In genomic region chrX:11299642-11300307, ce11 we compare ENCODE assay signal across 3 worm cellular contexts.
TF ChIP-seq lines count a peak whose summit lies in the region.

Gene snrp-40.1, minus strand, starts transcription at chrX:11299784.
Gene F08G12.3, plus strand, starts transcription at chrX:11300257.

TF ChIP-seq in whole organism, L1 larva, 84 proteins besides CTCF, POLR2A, EP300 and RAD21 (continued from another document and continues in another):
- TF ChIP-seq irx-1 (tag; optimal IDR thresholded peaks at IDR 0.05; lab: Kevin White, UChicago) = no peak
- no peak for TF ChIP-seq aly-2 (tag; optimal IDR thresholded peaks at IDR 0.05; lab: Kevin White, UChicago)
- peak; percentile 99 for TF ChIP-seq lin-14 (GFP tag; optimal IDR thresholded peaks at IDR 0.05; lab: Kevin White, UChicago)
- TF ChIP-seq grh-1 (GFP tag; IDR thresholded peaks at IDR 0.05; lab: Robert Waterston, UW) = no peak
- TF ChIP-seq ces-1 (GFP tag; optimal IDR thresholded peaks at IDR 0.05; lab: Kevin White, UChicago) = no peak
- TF ChIP-seq lin-13 (GFP tag; optimal IDR thresholded peaks at IDR 0.05; lab: Kevin White, UChicago) = peak; percentile 75
- peak; percentile 86 for TF ChIP-seq snu-23 (GFP tag; optimal IDR thresholded peaks at IDR 0.05; lab: Kevin White, UChicago)
- TF ChIP-seq elt-3 (tag; optimal IDR thresholded peaks at IDR 0.05; lab: Kevin White, UChicago) = peak in 1 of 6 experiments; percentile 24
- peak; percentile 33 for TF ChIP-seq ztf-4 (tag; optimal IDR thresholded peaks at IDR 0.05; lab: Kevin White, UChicago)
- TF ChIP-seq skn-1 (tag; optimal IDR thresholded peaks at IDR 0.05; lab: Kevin White, UChicago) = peak; percentile 83
- TF ChIP-seq nhr-237 (tag; optimal IDR thresholded peaks at IDR 0.05; lab: Kevin White, UChicago) = peak; percentile 12
- peak; percentile 79 for TF ChIP-seq tbx-2 (tag; optimal IDR thresholded peaks at IDR 0.05; lab: Kevin White, UChicago)
- TF ChIP-seq snpc-4 (tag; optimal IDR thresholded peaks at IDR 0.05; lab: Kevin White, UChicago) = peak; percentile 63
- peak; percentile 87 for TF ChIP-seq nhr-71 (tag; optimal IDR thresholded peaks at IDR 0.05; lab: Kevin White, UChicago)
- TF ChIP-seq blmp-1 (tag; optimal IDR thresholded peaks at IDR 0.05; lab: Kevin White, UChicago) = no peak
- no peak for TF ChIP-seq C04F5.9 (tag; optimal IDR thresholded peaks at IDR 0.05; lab: Kevin White, UChicago)
- peak; percentile 10 for TF ChIP-seq sox-4 (tag; optimal IDR thresholded peaks at IDR 0.05; lab: Kevin White, UChicago)
- TF ChIP-seq efl-1 (optimal IDR thresholded peaks at IDR 0.05; lab: Kevin White, UChicago) = peak; percentile 53 to 69
- peak; percentile 28 to 91 for TF ChIP-seq efl-1 (GFP tag; optimal IDR thresholded peaks at IDR 0.05 in 1 of 2; lab: Kevin White, UChicago)
- TF ChIP-seq unc-98 (GFP tag; IDR thresholded peaks at IDR 0.05; lab: Robert Waterston, UW) = no peak
- TF ChIP-seq ceh-90 (tag; optimal IDR thresholded peaks at IDR 0.05; lab: Kevin White, UChicago) = no peak
- TF ChIP-seq egl-27 (tag; optimal IDR thresholded peaks at IDR 0.05; lab: Kevin White, UChicago) = no peak
- no peak for TF ChIP-seq mef-2 (tag; optimal IDR thresholded peaks at IDR 0.05; lab: Kevin White, UChicago)
- TF ChIP-seq ceh-8 (GFP tag; optimal IDR thresholded peaks at IDR 0.05; lab: Kevin White, UChicago) = peak; percentile 42
- TF ChIP-seq zip-4 (GFP tag; optimal IDR thresholded peaks at IDR 0.05; lab: Kevin White, UChicago) = no peak
- TF ChIP-seq nhr-85 (tag; lab: Kevin White, UChicago) = peak; percentile 38
- peak; percentile 80 for TF ChIP-seq swsn-7 (tag; optimal IDR thresholded peaks at IDR 0.05; lab: Kevin White, UChicago)
- TF ChIP-seq mep-1 (tag; optimal IDR thresholded peaks at IDR 0.05; lab: Kevin White, UChicago) = peak; percentile 87
- peak; percentile 67 for TF ChIP-seq egl-13 (tag; optimal IDR thresholded peaks at IDR 0.05; lab: Kevin White, UChicago)
- TF ChIP-seq unc-62 (GFP tag; optimal IDR thresholded peaks at IDR 0.05; lab: Kevin White, UChicago) = no peak
- peak in 1 of 2 experiments; percentile 86 for TF ChIP-seq mdl-1 (tag; optimal IDR thresholded peaks at IDR 0.05; lab: Kevin White, UChicago)
- no peak for TF ChIP-seq vab-15 (tag; optimal IDR thresholded peaks at IDR 0.05; lab: Kevin White, UChicago)
- peak; percentile 48 for TF ChIP-seq fos-1 (tag; optimal IDR thresholded peaks at IDR 0.05; lab: Kevin White, UChicago)
- TF ChIP-seq lir-3 (tag; optimal IDR thresholded peaks at IDR 0.05; lab: Kevin White, UChicago; ENCODE audit: poor library complexity) = peak; percentile 36
- peak; percentile 46 to 84 for TF ChIP-seq lsy-2 (tag; optimal IDR thresholded peaks at IDR 0.05; lab: Kevin White, UChicago)
- TF ChIP-seq fkh-4 (tag; optimal IDR thresholded peaks at IDR 0.05; lab: Kevin White, UChicago; ENCODE audit: borderline replicate concordance) = no peak
- no peak for TF ChIP-seq mab-9 (GFP tag; IDR thresholded peaks at IDR 0.05; lab: Robert Waterston, UW)
- TF ChIP-seq dsc-1 (tag; optimal IDR thresholded peaks at IDR 0.05; lab: Kevin White, UChicago) = peak; percentile 70
- TF ChIP-seq lin-15B (tag; optimal IDR thresholded peaks at IDR 0.05; lab: Kevin White, UChicago) = peak; percentile 52
- TF ChIP-seq nhr-84 (tag; optimal IDR thresholded peaks at IDR 0.05; lab: Kevin White, UChicago) = no peak
- peak; percentile 83 for TF ChIP-seq pag-3 (tag; optimal IDR thresholded peaks at IDR 0.05; lab: Kevin White, UChicago; ENCODE audit: borderline replicate concordance, insufficient read depth)
- TF ChIP-seq isw-1 (GFP tag; IDR thresholded peaks at IDR 0.05; lab: Robert Waterston, UW) = peak; percentile 55
- TF ChIP-seq sptf-1 (tag; optimal IDR thresholded peaks at IDR 0.05; lab: Kevin White, UChicago) = no peak
- TF ChIP-seq nhr-19 (GFP tag; conservative IDR thresholded peaks at IDR 0.05; lab: Robert Waterston, UW) = peak; percentile 74

TF ChIP-seq in whole organism, L3 larva, 47 proteins besides CTCF, POLR2A, EP300 and RAD21 (continued from another document):
- TF ChIP-seq pqm-1 (tag; optimal IDR thresholded peaks at IDR 0.05; lab: Kevin White, UChicago) (peak; percentile 71), mml-1 (tag; optimal IDR thresholded peaks at IDR 0.05; lab: Kevin White, UChicago) (no peak), nhr-23 (tag; optimal IDR thresholded peaks at IDR 0.05; lab: Kevin White, UChicago) (peak; percentile 68), nhr-25 (tag; optimal IDR thresholded peaks at IDR 0.05; lab: Kevin White, UChicago) (peak; percentile 89), elt-2 (tag; optimal IDR thresholded peaks at IDR 0.05; lab: Kevin White, UChicago) (peak; percentile 81), daf-12 (tag; optimal IDR thresholded peaks at IDR 0.05; lab: Kevin White, UChicago) (no peak), nfya-1 (tag; optimal IDR thresholded peaks at IDR 0.05; lab: Kevin White, UChicago; ENCODE audit: insufficient read depth) (peak; percentile 87), nhr-43 (tag; optimal IDR thresholded peaks at IDR 0.05; lab: Kevin White, UChicago; ENCODE audit: poor library complexity, severe bottlenecking) (peak; percentile 40), fkh-10 (GFP tag; optimal IDR thresholded peaks at IDR 0.05; lab: Kevin White, UChicago) (peak; percentile 12), mdl-1 (tag; optimal IDR thresholded peaks at IDR 0.05; lab: Kevin White, UChicago) (peak; percentile 36)

TF ChIP-seq in whole organism, young adult, 124 proteins besides CTCF, POLR2A, EP300 and RAD21 (continued from another document):
- TF ChIP-seq dox-1 (GFP tag; IDR thresholded peaks at IDR 0.05; lab: Robert Waterston, UW) (peak; percentile 91), hlh-12 (tag; optimal IDR thresholded peaks at IDR 0.05; lab: Kevin White, UChicago) (no peak), rec-8 (tag; optimal IDR thresholded peaks at IDR 0.05; lab: Kevin White, UChicago) (no peak), C06A6.2 (GFP tag; conservative IDR thresholded peaks at IDR 0.05; lab: Robert Waterston, UW) (no peak), tlf-1 (GFP tag; optimal IDR thresholded peaks at IDR 0.05; lab: Kevin White, UChicago) (no peak), pbrm-1 (GFP tag; IDR thresholded peaks at IDR 0.05; lab: Robert Waterston, UW) (peak; percentile 80), cebp-2 (GFP tag; IDR thresholded peaks at IDR 0.05; lab: Robert Waterston, UW) (no peak), pha-4 (tag; optimal IDR thresholded peaks at IDR 0.05; lab: Kevin White, UChicago) (no peak), madf-8 (GFP tag; conservative IDR thresholded peaks at IDR 0.05; lab: Robert Waterston, UW) (no peak), ccch-3 (GFP tag; optimal IDR thresholded peaks at IDR 0.05; lab: Kevin White, UChicago) (no peak), ceh-100 (GFP tag; IDR thresholded peaks at IDR 0.05; lab: Robert Waterston, UW) (no peak), hrde-1 (tag; optimal IDR thresholded peaks at IDR 0.05; lab: Kevin White, UChicago; ENCODE audit: borderline replicate concordance) (no peak), sea-2 (GFP tag; IDR thresholded peaks at IDR 0.05; lab: Robert Waterston, UW) (no peak), nfyb-1 (GFP tag; IDR thresholded peaks at IDR 0.05; lab: Robert Waterston, UW) (0 out of 2 replicates have a peak, but pooled peaks have one; percentile 57), madf-6 (GFP tag; IDR thresholded peaks at IDR 0.05; lab: Robert Waterston, UW) (peak; percentile 26; the same call in 1 of the 2 replicates), athp-1 (tag; optimal IDR thresholded peaks at IDR 0.05; lab: Kevin White, UChicago) (no peak), F33H1.4 (GFP tag; IDR thresholded peaks at IDR 0.05; lab: Robert Waterston, UW) (no peak), aptf-2 (GFP tag; conservative IDR thresholded peaks at IDR 0.05; lab: Robert Waterston, UW) (no peak), T26A5.8 (tag; optimal IDR thresholded peaks at IDR 0.05; lab: Kevin White, UChicago) (no peak), ceh-40 (GFP tag; IDR thresholded peaks at IDR 0.05; lab: Robert Waterston, UW) (no peak), tbp1 (GFP tag; optimal IDR thresholded peaks at IDR 0.05; lab: Kevin White, UChicago) (no peak), dpff-1 (tag; optimal IDR thresholded peaks at IDR 0.05; lab: Kevin White, UChicago) (no peak), B0336.3 (GFP tag; IDR thresholded peaks at IDR 0.05; lab: Robert Waterston, UW) (peak; percentile 46; the same call in 1 of the 2 replicates), somi-1 (GFP tag; optimal IDR thresholded peaks at IDR 0.05; lab: Kevin White, UChicago) (no peak), attf-3 (GFP tag; conservative IDR thresholded peaks at IDR 0.05; lab: Robert Waterston, UW) (no peak), sdz-38 (tag; optimal IDR thresholded peaks at IDR 0.05; lab: Kevin White, UChicago) (no peak), F37B4.10 (GFP tag; IDR thresholded peaks at IDR 0.05; lab: Robert Waterston, UW) (no peak), let-607 (tag; optimal IDR thresholded peaks at IDR 0.05; lab: Kevin White, UChicago) (peak; percentile 71 to 76), hsf-1 (GFP tag; IDR thresholded peaks at IDR 0.05; lab: Robert Waterston, UW) (no peak), K12H6.12 (tag; optimal IDR thresholded peaks at IDR 0.05; lab: Kevin White, UChicago) (peak; percentile 84), rpc-1 (optimal IDR thresholded peaks at IDR 0.05; lab: Kevin White, UChicago) (no peak), rpc-1 (tag; optimal IDR thresholded peaks at IDR 0.05; lab: Kevin White, UChicago) (no peak), B0261.1 (tag; optimal IDR thresholded peaks at IDR 0.05; lab: Kevin White, UChicago) (no peak), D2030.7 (GFP tag; IDR thresholded peaks at IDR 0.05; lab: Robert Waterston, UW) (no peak), F22D6.2 (tag; optimal IDR thresholded peaks at IDR 0.05; lab: Kevin White, UChicago) (no peak), ceh-91 (GFP tag; IDR thresholded peaks at IDR 0.05; lab: Robert Waterston, UW) (no peak), repo-1 (tag; optimal IDR thresholded peaks at IDR 0.05; lab: Kevin White, UChicago) (no peak), fkh-3 (tag; optimal IDR thresholded peaks at IDR 0.05; lab: Kevin White, UChicago) (no peak), chd-7 (tag; optimal IDR thresholded peaks at IDR 0.05; lab: Kevin White, UChicago) (peak; percentile 71), ama-1 (optimal IDR thresholded peaks at IDR 0.05; lab: Kevin White, UChicago) (no peak), ama-1 (GFP tag; optimal IDR thresholded peaks at IDR 0.05; lab: Kevin White, UChicago) (no peak), F57C9.4 (tag; optimal IDR thresholded peaks at IDR 0.05; lab: Kevin White, UChicago) (no peak), ekl-4 (GFP tag; IDR thresholded peaks at IDR 0.05; lab: Robert Waterston, UW) (no peak), nfya-1 (tag; optimal IDR thresholded peaks at IDR 0.05; lab: Kevin White, UChicago; ENCODE audit: borderline replicate concordance, insufficient read depth) (no peak), egl-44 (GFP tag; IDR thresholded peaks at IDR 0.05; lab: Robert Waterston, UW) (peak; percentile 16; the same call in 1 of the 2 replicates), unc-62 (GFP tag; optimal IDR thresholded peaks at IDR 0.05; lab: Kevin White, UChicago) (no peak), ets-4 (GFP tag; optimal IDR thresholded peaks at IDR 0.05; lab: Kevin White, UChicago) (peak; percentile 15), nhr-179 (tag; optimal IDR thresholded peaks at IDR 0.05; lab: Kevin White, UChicago) (no peak), mxl-1 (tag; optimal IDR thresholded peaks at IDR 0.05; lab: Kevin White, UChicago) (no peak), F55B11.4 (tag; optimal IDR thresholded peaks at IDR 0.05; lab: Kevin White, UChicago; ENCODE audit: borderline replicate concordance, insufficient read depth) (no peak), efl-1 (GFP tag; optimal IDR thresholded peaks at IDR 0.05; lab: Kevin White, UChicago) (no peak), lsl-1 (GFP tag; optimal IDR thresholded peaks at IDR 0.05; lab: Kevin White, UChicago) (no peak), F39B2.1 (GFP tag; IDR thresholded peaks at IDR 0.05; lab: Robert Waterston, UW) (no peak), Y56A3A.18 (GFP tag; IDR thresholded peaks at IDR 0.05; lab: Robert Waterston, UW) (no peak), mcd-1 (GFP tag; IDR thresholded peaks at IDR 0.05; lab: Robert Waterston, UW) (peak; percentile 91), nfya-2 (GFP tag; IDR thresholded peaks at IDR 0.05; lab: Robert Waterston, UW) (no peak), ztf-28 (GFP tag; IDR thresholded peaks at IDR 0.05; lab: Robert Waterston, UW) (no peak), C17E4.6 (GFP tag; IDR thresholded peaks at IDR 0.05; lab: Robert Waterston, UW) (no peak), hmg-1.2 (GFP tag; IDR thresholded peaks at IDR 0.05; lab: Robert Waterston, UW) (peak; percentile 88), ztf-18 (tag; optimal IDR thresholded peaks at IDR 0.05; lab: Kevin White, UChicago) (peak; percentile 60), ZK185.1 (tag; optimal IDR thresholded peaks at IDR 0.05; lab: Kevin White, UChicago; ENCODE audit: poor library complexity, severe bottlenecking) (no peak), zfh-2 (GFP tag; conservative IDR thresholded peaks at IDR 0.05; lab: Robert Waterston, UW) (peak; percentile 98), B0035.1 (tag; optimal IDR thresholded peaks at IDR 0.05; lab: Kevin White, UChicago) (no peak), F57A8.1 (GFP tag; optimal IDR thresholded peaks at IDR 0.05; lab: Kevin White, UChicago) (no peak), madf-10 (tag; optimal IDR thresholded peaks at IDR 0.05; lab: Kevin White, UChicago) (peak; percentile 31), attf-5 (GFP tag; optimal IDR thresholded peaks at IDR 0.05; lab: Kevin White, UChicago) (peak; percentile 92), lag-1 (GFP tag; IDR thresholded peaks at IDR 0.05; lab: Robert Waterston, UW) (no peak)
